Worm (Caenorhabditis elegans) whole organism, late embryonic: ENCODE measurements around the gene ZK1098.12.

ENCODE experiments used
- Y22D7AL.16 ChIP-seq: sonication (generic microtip); optimal IDR thresholded peaks from 2 replicates; lab custom pipeline; 2016; ENCODE audit warnings: missing genetic modification characterization, missing compliant biosample characterization
- ceh-14 ChIP-seq: sonication (generic microtip); optimal IDR thresholded peaks from 2 replicates; lab custom pipeline; 2016; ENCODE audit warnings: missing genotype, missing genetic modification characterization, missing compliant biosample characterization
- ceh-18 ChIP-seq: sonication (generic microtip); optimal IDR thresholded peaks from 2 replicates; lab custom pipeline; 2016; ENCODE audit warnings: missing genetic modification characterization, missing compliant biosample characterization
- ceh-19 ChIP-seq: fragments of 200-800 bp; sonication (Bioruptor generic); optimal IDR thresholded peaks from 2 replicates; lab custom pipeline; 2018; ENCODE audit warnings: mild to moderate bottlenecking, missing genetic modification characterization, missing compliant biosample characterization
- ceh-22 ChIP-seq: sonication (generic microtip); optimal IDR thresholded peaks from 2 replicates; lab custom pipeline; 2017; ENCODE audit warnings: missing biosample characterization, missing genetic modification characterization
- ceh-30 ChIP-seq: fragments of 150-350 bp; optimal IDR thresholded peaks from 2 replicates; lab custom pipeline; 2014; ENCODE audit warnings: missing biosample characterization, missing genetic modification characterization
- dve-1 ChIP-seq: sonication (generic microtip); optimal IDR thresholded peaks from 2 replicates; lab custom pipeline; 2017; ENCODE audit warnings: antibody characterized with exemption, mild to moderate bottlenecking, missing genetic modification characterization, missing compliant biosample characterization
- hlh-30 ChIP-seq: sonication (generic microtip); optimal IDR thresholded peaks from 2 replicates; lab custom pipeline; 2017; ENCODE audit warnings: antibody characterized with exemption, missing genetic modification characterization, missing compliant biosample characterization; ENCODE audit not compliant: insufficient read depth
- nfya-1 ChIP-seq: sonication (generic microtip); optimal IDR thresholded peaks from 2 replicates; lab custom pipeline; 2017; ENCODE audit warnings: missing genetic modification characterization, mild to moderate bottlenecking, missing compliant biosample characterization, antibody characterized with exemption, moderate library complexity
- pag-3 ChIP-seq: sonication (generic microtip); optimal IDR thresholded peaks from 2 replicates; lab custom pipeline; 2016; ENCODE audit warnings: missing compliant biosample characterization, missing genetic modification characterization, borderline replicate concordance
- pqm-1 ChIP-seq: sonication (generic microtip); optimal IDR thresholded peaks from 2 replicates; lab custom pipeline; 2016; ENCODE audit warnings: missing genetic modification characterization, missing compliant biosample characterization

DNA sequence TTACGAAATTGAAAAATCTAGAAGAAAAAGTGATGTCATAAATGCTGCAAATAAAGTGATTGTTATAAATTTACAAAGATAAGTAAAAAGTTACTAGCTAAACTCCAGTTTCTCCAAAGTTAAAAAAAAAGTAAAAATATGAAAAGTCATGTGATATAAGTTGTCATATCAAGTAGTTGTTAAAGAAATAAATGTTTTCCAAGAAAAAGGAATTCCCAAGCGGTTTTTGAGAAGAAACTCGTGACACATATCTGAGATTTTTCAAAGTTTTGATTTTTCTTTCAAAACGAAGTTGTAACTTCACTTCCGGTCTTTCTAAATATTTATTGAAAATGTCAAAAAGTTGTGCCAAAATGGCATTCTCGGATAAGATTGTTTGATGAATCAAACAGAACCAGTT is 43.8 kb upstream of the ZK1098.12 start:
- TF ChIP-seq ceh-14 (tag; lab: Kevin White, UChicago) (no peak), dve-1 (tag; lab: Kevin White, UChicago) (no peak), ceh-19 (GFP tag; lab: Kevin White, UChicago) (no peak), Y22D7AL.16 (tag; lab: Kevin White, UChicago) (no peak), ceh-30 (tag; lab: Kevin White, UChicago) (no peak), hlh-30 (tag; lab: Kevin White, UChicago) (no peak), ceh-22 (tag; lab: Kevin White, UChicago) (no peak), ceh-18 (no peak), pag-3 (tag; lab: Kevin White, UChicago) (no peak), nfya-1 (no peak), pqm-1 (tag; lab: Kevin White, UChicago) (no peak)
